Worm (Caenorhabditis elegans): ENCODE results near the gene otpl-7.
"Not testable (repeated sequence)": the region's sequence is repeated elsewhere in the genome, so short reads cannot be mapped to it uniquely, and the experiment has no call there.

Gene otpl-7

DNA sequence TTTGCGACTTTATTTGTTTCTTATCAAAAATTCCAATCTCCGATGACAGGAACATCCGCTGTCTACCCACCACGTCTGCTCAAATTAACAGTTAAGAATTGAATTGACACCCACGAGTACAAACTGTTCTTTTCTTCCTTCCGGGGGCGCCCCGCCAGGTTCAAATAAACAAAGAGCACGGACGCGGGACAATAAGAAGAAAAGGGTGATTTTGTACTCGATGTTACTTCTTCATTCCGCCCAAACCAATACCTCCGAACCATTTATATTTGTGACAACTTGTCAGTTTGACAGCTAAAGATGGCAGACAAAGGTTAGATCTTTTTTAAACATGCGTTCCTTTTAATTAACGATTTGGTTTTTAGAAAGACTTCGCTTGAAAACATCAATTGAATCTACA is 4.5 kb downstream of the otpl-7 start, which contains the start of gene otpl-6:
Gene otpl-6, plus strand, starts transcription at position 301 of the 400 bp plus-strand sequence.
- TF ChIP-seq lsy-12 (tag; optimal IDR thresholded peaks at IDR 0.05) (no peak), pha-4 (tag; optimal IDR thresholded peaks at IDR 0.05) (peak; percentile 22), nhr-23 (tag; optimal IDR thresholded peaks at IDR 0.05) (no peak)

DNA sequence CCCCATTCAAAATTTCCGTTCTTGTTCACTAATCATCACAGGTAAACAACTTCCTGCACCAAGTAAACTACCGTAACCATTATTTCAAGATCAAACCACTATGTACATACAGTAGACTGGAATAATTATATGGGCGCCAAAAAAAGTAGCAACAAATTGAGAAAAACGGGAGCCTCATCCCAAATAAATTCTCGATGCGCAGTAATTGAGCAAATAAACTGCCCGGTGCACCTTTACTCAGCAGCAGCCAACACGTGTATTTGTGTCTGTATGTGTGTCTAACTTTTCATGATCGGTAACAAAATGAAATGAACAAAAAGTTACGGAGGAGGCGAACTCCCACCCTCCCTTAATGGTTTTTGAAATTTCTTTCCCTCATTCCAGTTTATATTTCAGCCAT is 7.9 kb downstream of the otpl-7 start, which contains the start of gene otpl-5:
Gene otpl-5, plus strand, starts transcription at position 301 of the 400 bp plus-strand sequence.
- TF ChIP-seq daf-12 (tag; optimal IDR thresholded peaks at IDR 0.05): no peak
- TF ChIP-seq jun-1 (tag; optimal IDR thresholded peaks at IDR 0.05): no peak
- TF ChIP-seq fkh-10 (GFP tag; optimal IDR thresholded peaks at IDR 0.05): no peak
- TF ChIP-seq nhr-11 (tag; optimal IDR thresholded peaks at IDR 0.05): no peak
- no peak for TF ChIP-seq eor-1 (tag; optimal IDR thresholded peaks at IDR 0.05)
- TF ChIP-seq elt-3 (tag; optimal IDR thresholded peaks at IDR 0.05): no peak
- TF ChIP-seq egl-5 (tag; optimal IDR thresholded peaks at IDR 0.05): no peak
- no peak for TF ChIP-seq unc-62 (GFP tag; optimal IDR thresholded peaks at IDR 0.05)
- no peak for TF ChIP-seq tbx-2 (tag; optimal IDR thresholded peaks at IDR 0.05)
- no peak for TF ChIP-seq sea-2 (GFP tag; optimal IDR thresholded peaks at IDR 0.05)
- no peak for TF ChIP-seq aly-2 (tag; optimal IDR thresholded peaks at IDR 0.05)
- TF ChIP-seq ceh-16 (tag; optimal IDR thresholded peaks at IDR 0.05): no peak
- TF ChIP-seq nhr-76 (tag; optimal IDR thresholded peaks at IDR 0.05): no peak
- no peak for TF ChIP-seq unc-39 (tag; optimal IDR thresholded peaks at IDR 0.05)
- no peak for TF ChIP-seq lin-39 (tag; optimal IDR thresholded peaks at IDR 0.05)
- TF ChIP-seq ceh-9 (tag; optimal IDR thresholded peaks at IDR 0.05): no peak
- no peak for TF ChIP-seq nhr-67 (tag; optimal IDR thresholded peaks at IDR 0.05)
- no peak for TF ChIP-seq elt-2 (tag; optimal IDR thresholded peaks at IDR 0.05)
- TF ChIP-seq nhr-28 (tag; optimal IDR thresholded peaks at IDR 0.05): no peak
- TF ChIP-seq fos-1 (tag; optimal IDR thresholded peaks at IDR 0.05): no peak

- TF ChIP-seq fkh-10 (GFP tag; optimal IDR thresholded peaks at IDR 0.05); skn-1 (tag; optimal IDR thresholded peaks at IDR 0.05); nhr-77 (tag; optimal IDR thresholded peaks at IDR 0.05): not testable (repeated sequence)
Measured at ce11 chrV:8533067-8533466, 11.8 kb downstream of the otpl-7 start, which contains the start of the genes his-8 and his-7. Gene his-8, minus strand, starts transcription at chrV:8533086. Gene his-7, plus strand, starts transcription at chrV:8533379.

DNA sequence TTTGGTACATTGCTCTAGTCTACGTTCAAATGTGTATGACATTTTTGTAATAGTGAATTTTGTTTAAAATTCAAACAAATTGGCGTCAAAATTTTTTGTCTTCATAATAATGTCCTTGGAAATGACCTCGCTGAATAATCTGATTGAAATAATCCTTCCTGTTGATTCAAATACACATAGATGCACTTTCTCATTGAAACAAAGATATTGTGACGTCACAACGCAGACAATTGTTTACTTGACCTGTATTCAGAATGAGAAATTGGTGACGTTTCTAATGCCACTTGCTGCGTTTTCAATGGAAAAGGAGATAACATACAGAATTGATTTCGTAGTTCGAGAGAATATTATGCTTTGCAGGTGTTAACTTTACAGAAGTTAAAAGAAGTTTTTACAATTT is 12.6 kb downstream of the otpl-7 start:
- TF ChIP-seq jun-1 (tag; optimal IDR thresholded peaks at IDR 0.05) (no peak), elt-1 (tag; optimal IDR thresholded peaks at IDR 0.05) (peak; percentile 23), nhr-25 (tag; optimal IDR thresholded peaks at IDR 0.05) (peak; percentile 75)

- TF ChIP-seq nhr-25 (tag; optimal IDR thresholded peaks at IDR 0.05) (peak; percentile 50), nhr-43 (tag; optimal IDR thresholded peaks at IDR 0.05; ENCODE audit: poor library complexity, severe bottlenecking) (peak; percentile 26), elt-2 (tag; optimal IDR thresholded peaks at IDR 0.05) (peak; percentile 23)
Measured at ce11 chrV:8534534-8535283, 13.4 kb downstream of the otpl-7 start, which contains the start of the genes his-6 and his-5. Gene his-6, minus strand, starts transcription at chrV:8534977. Gene his-5, plus strand, starts transcription at chrV:8535214.

DNA sequence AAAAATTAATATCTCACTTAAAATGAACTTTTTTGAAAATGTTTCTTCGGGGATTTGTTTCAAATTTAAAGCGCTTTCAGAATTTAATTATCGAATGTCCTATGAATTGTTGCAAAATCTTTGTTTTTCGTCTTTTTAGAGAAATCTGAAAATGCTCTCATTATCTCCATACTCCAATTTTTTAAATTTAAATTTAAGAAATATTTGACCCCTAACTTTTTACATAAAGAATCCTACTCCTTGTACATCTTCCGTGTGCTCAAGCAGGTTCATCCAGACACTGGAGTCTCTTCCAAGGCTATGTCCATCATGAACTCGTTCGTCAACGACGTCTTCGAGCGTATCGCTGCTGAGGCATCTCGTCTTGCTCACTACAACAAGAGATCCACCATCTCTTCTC is 14.9 kb downstream of the otpl-7 start, which contains the start of gene his-39:
Gene his-39, plus strand, starts transcription at position 301 of the 400 bp plus-strand sequence.
- TF ChIP-seq elt-2 (tag; optimal IDR thresholded peaks at IDR 0.05) (no peak), pha-4 (tag; optimal IDR thresholded peaks at IDR 0.05) (no peak), nhr-43 (tag; optimal IDR thresholded peaks at IDR 0.05; ENCODE audit: poor library complexity, severe bottlenecking) (no peak), ceh-28 (tag; optimal IDR thresholded peaks at IDR 0.05) (no peak), nhr-67 (tag; optimal IDR thresholded peaks at IDR 0.05) (no peak), fkh-10 (GFP tag; optimal IDR thresholded peaks at IDR 0.05) (no peak), lin-39 (tag; optimal IDR thresholded peaks at IDR 0.05) (no peak), nhr-25 (tag; optimal IDR thresholded peaks at IDR 0.05) (no peak), nhr-237 (tag; optimal IDR thresholded peaks at IDR 0.05) (no peak), mml-1 (tag; optimal IDR thresholded peaks at IDR 0.05) (no peak)

All from whole organism, L3 larva.